Fruit fly (Drosophila melanogaster) whole organism, embryonic: ENCODE data around the gene COX7AL2.

Source experiments
- Adf1 ChIP-seq: fragments of 200-800 bp; sonication (Bioruptor generic); IDR thresholded peaks from 2 replicates; pipeline ENCODE4 v1.3.6; 2022; ENCODE audit warnings: missing biosample characterization, missing genetic modification characterization
- CG10147 ChIP-seq: fragments of 200-800 bp; sonication (Bioruptor generic); optimal IDR thresholded peaks from 2 replicates; lab custom pipeline; 2019; ENCODE audit warnings: missing biosample characterization, mild to moderate bottlenecking, missing genetic modification characterization, moderate library complexity
- CG11247 ChIP-seq: fragments of 200-800 bp; sonication (Bioruptor generic); IDR thresholded peaks from 2 replicates; pipeline ENCODE4 v1.3.6; 2022; ENCODE audit warnings: missing biosample characterization, missing genetic modification characterization
- CG12155 ChIP-seq: fragments of 200-800 bp; sonication (Bioruptor generic); optimal IDR thresholded peaks from 3 replicates; lab custom pipeline; 2016; ENCODE audit warnings: missing biosample characterization, missing genetic modification characterization
- CG12744 ChIP-seq: fragments of 200-800 bp; sonication (Bioruptor generic); optimal IDR thresholded peaks from 2 replicates; lab custom pipeline; 2016; ENCODE audit warnings: missing biosample characterization, missing genetic modification characterization
- CG13123 ChIP-seq: fragments of 200-800 bp; sonication (Bioruptor generic); optimal IDR thresholded peaks from 2 replicates; lab custom pipeline; 2016; ENCODE audit warnings: missing biosample characterization, missing genetic modification characterization
- CG16815 ChIP-seq: fragments of 200-800 bp; sonication (Bioruptor generic); optimal IDR thresholded peaks from 3 replicates; lab custom pipeline; 2017; ENCODE audit warnings: missing biosample characterization, mild to moderate bottlenecking, missing genetic modification characterization
- CG17361 ChIP-seq: fragments of 200-800 bp; sonication (Bioruptor generic); IDR thresholded peaks from 3 replicates; pipeline ENCODE4 v1.3.6; 2022; ENCODE audit warnings: missing biosample characterization, missing genetic modification characterization
- CG18619 ChIP-seq: fragments of 200-800 bp; sonication (Bioruptor generic); optimal IDR thresholded peaks from 3 replicates; lab custom pipeline; 2017; ENCODE audit warnings: missing biosample characterization, mild to moderate bottlenecking, missing genetic modification characterization
- CG31388 ChIP-seq: fragments of 200-800 bp; sonication (Bioruptor generic); optimal IDR thresholded peaks from 2 replicates; lab custom pipeline; 2016; ENCODE audit warnings: missing biosample characterization, missing genetic modification characterization
- CG3407 ChIP-seq: fragments of 200-800 bp; sonication (Bioruptor generic); optimal IDR thresholded peaks from 2 replicates; lab custom pipeline; 2018; ENCODE audit warnings: missing biosample characterization, mild to moderate bottlenecking, missing genetic modification characterization
- CG43689 ChIP-seq: fragments of 200-800 bp; sonication (Bioruptor generic); IDR thresholded peaks from 2 replicates; pipeline ENCODE4 v1.3.6; 2022; ENCODE audit warnings: missing biosample characterization, missing genetic modification characterization
- CG4404 ChIP-seq: fragments of 200-800 bp; sonication (Bioruptor generic); IDR thresholded peaks from 2 replicates; pipeline ENCODE4 v1.3.6; 2022; ENCODE audit warnings: missing biosample characterization, missing genetic modification characterization
- CG4730 ChIP-seq: fragments of 200-800 bp; sonication (Bioruptor generic); IDR thresholded peaks from 2 replicates; pipeline ENCODE4 v1.3.6; 2022; ENCODE audit warnings: missing biosample characterization, missing genetic modification characterization
- CG7271 ChIP-seq: fragments of 200-800 bp; sonication (Bioruptor generic); optimal IDR thresholded peaks from 2 replicates; lab custom pipeline; 2018; ENCODE audit warnings: missing biosample characterization, mild to moderate bottlenecking, missing genetic modification characterization, moderate library complexity
- CG8359 ChIP-seq: fragments of 200-800 bp; sonication (Bioruptor generic); optimal IDR thresholded peaks from 2 replicates; lab custom pipeline; 2017; ENCODE audit warnings: missing biosample characterization, mild to moderate bottlenecking, missing genetic modification characterization, borderline replicate concordance
- CG9609 ChIP-seq: fragments of 200-800 bp; sonication (Bioruptor generic); optimal IDR thresholded peaks from 3 replicates; lab custom pipeline; 2016; ENCODE audit warnings: missing biosample characterization, missing genetic modification characterization
- Dip3 ChIP-seq: fragments of 200-800 bp; sonication (Bioruptor generic); optimal IDR thresholded peaks from 3 replicates; lab custom pipeline; 2016; ENCODE audit warnings: missing biosample characterization, missing genetic modification characterization
- E2f1 ChIP-seq: fragments of 200-800 bp; sonication (Bioruptor generic); IDR thresholded peaks from 2 replicates; pipeline ENCODE4 v1.3.6; 2022; ENCODE audit warnings: missing biosample characterization, missing genetic modification characterization
- Elba2 ChIP-seq: fragments of 200-800 bp; sonication (Bioruptor generic); optimal IDR thresholded peaks from 3 replicates; lab custom pipeline; 2016; ENCODE audit warnings: missing biosample characterization, missing genetic modification characterization
- H2.0 ChIP-seq: fragments of 200-800 bp; sonication (Bioruptor generic); IDR thresholded peaks from 2 replicates; pipeline ENCODE4 v1.3.6; 2022; ENCODE audit warnings: missing biosample characterization, missing genetic modification characterization
- HLH3B ChIP-seq: fragments of 200-800 bp; sonication (Bioruptor generic); IDR thresholded peaks from 2 replicates; pipeline ENCODE4 v1.3.6; 2022; ENCODE audit warnings: missing biosample characterization, missing genetic modification characterization
- Poxn ChIP-seq: fragments of 200-800 bp; sonication (Bioruptor generic); IDR thresholded peaks from 2 replicates; pipeline ENCODE4 v1.3.6; 2022; ENCODE audit warnings: missing biosample characterization, missing genetic modification characterization
- Ravus ChIP-seq: fragments of 200-800 bp; sonication (Bioruptor generic); IDR thresholded peaks from 2 replicates; pipeline ENCODE4 v1.3.6; 2022; ENCODE audit warnings: missing biosample characterization, missing genetic modification characterization
- Sox102F ChIP-seq: fragments of 200-800 bp; sonication (Bioruptor generic); optimal IDR thresholded peaks from 2 replicates; lab custom pipeline; 2018; ENCODE audit warnings: missing biosample characterization, mild to moderate bottlenecking, missing genetic modification characterization, moderate library complexity
- bab2 ChIP-seq: fragments of 200-800 bp; sonication (Bioruptor generic); optimal IDR thresholded peaks from 2 replicates; lab custom pipeline; 2016; ENCODE audit warnings: missing biosample characterization, missing genetic modification characterization
- bcd ChIP-seq: fragments of 200-800 bp; sonication (Bioruptor generic); optimal IDR thresholded peaks from 2 replicates; lab custom pipeline; 2017; ENCODE audit warnings: missing biosample characterization, mild to moderate bottlenecking, missing genetic modification characterization
- cas ChIP-seq: fragments of 200-800 bp; sonication (Bioruptor generic); IDR thresholded peaks from 2 replicates; pipeline ENCODE4 v1.3.6; 2022; ENCODE audit warnings: missing biosample characterization, missing genetic modification characterization
- ci ChIP-seq: fragments of 200-800 bp; sonication (Bioruptor generic); IDR thresholded peaks from 3 replicates; pipeline ENCODE4 v1.3.6; 2022; ENCODE audit warnings: missing biosample characterization, missing genetic modification characterization
- da ChIP-seq: fragments of 200-800 bp; sonication (Bioruptor generic); optimal IDR thresholded peaks from 2 replicates; lab custom pipeline; 2016; ENCODE audit warnings: missing biosample characterization, missing genetic modification characterization
- dan ChIP-seq: fragments of 200-800 bp; sonication (Bioruptor generic); IDR thresholded peaks from 2 replicates; pipeline ENCODE4 v1.3.6; 2022; ENCODE audit warnings: missing biosample characterization, missing genetic modification characterization
- eyg ChIP-seq: fragments of 200-800 bp; sonication (Bioruptor generic); optimal IDR thresholded peaks from 3 replicates; lab custom pipeline; 2016; ENCODE audit warnings: missing biosample characterization, missing genetic modification characterization
- fd102C ChIP-seq: fragments of 200-800 bp; sonication (Bioruptor generic); optimal IDR thresholded peaks from 2 replicates; lab custom pipeline; 2018; ENCODE audit warnings: missing biosample characterization, mild to moderate bottlenecking, missing genetic modification characterization, moderate library complexity
- grau ChIP-seq: fragments of 200-800 bp; optimal IDR thresholded peaks from 3 replicates; lab custom pipeline; 2019; ENCODE audit warnings: missing biosample characterization, mild to moderate bottlenecking, missing genetic modification characterization, moderate library complexity
- gro ChIP-seq: fragments of 200-800 bp; sonication (Bioruptor generic); optimal IDR thresholded peaks from 2 replicates; lab custom pipeline; 2016; ENCODE audit warnings: missing biosample characterization, missing genetic modification characterization
- kay ChIP-seq: fragments of 200-800 bp; sonication (Bioruptor generic); optimal IDR thresholded peaks from 2 replicates; lab custom pipeline; 2016; ENCODE audit warnings: missing biosample characterization, missing genetic modification characterization
- kni ChIP-seq: fragments of 200-800 bp; sonication (Bioruptor generic); optimal IDR thresholded peaks from 3 replicates; lab custom pipeline; 2017; ENCODE audit warnings: mild to moderate bottlenecking, missing biosample characterization, missing genetic modification reagents, missing genetic modification characterization
- lab ChIP-seq: fragments of 200-800 bp; sonication (Bioruptor generic); optimal IDR thresholded peaks from 3 replicates; lab custom pipeline; 2017; ENCODE audit warnings: missing biosample characterization, missing genetic modification characterization, mild to moderate bottlenecking, moderate library complexity, missing genetic modification reagents
- lola ChIP-seq, 3 experiments: fragments of >200 bp in 2 of 3; fragments of 200-800 bp in 1 of 3; sonication (Bioruptor generic) in 1 of 3; optimal IDR thresholded peaks; 2 replicates each; lab custom pipeline; 2017 to 2019; ENCODE audit warnings: missing biosample characterization in 3 of 3, missing genetic modification characterization in 3 of 3, mild to moderate bottlenecking in 1 of 3, moderate library complexity in 1 of 3
- mam ChIP-seq: fragments of 200-800 bp; sonication (Bioruptor generic); optimal IDR thresholded peaks from 3 replicates; lab custom pipeline; 2016; ENCODE audit warnings: missing biosample characterization, missing genetic modification characterization
- odd ChIP-seq: fragments of 200-800 bp; sonication (Bioruptor generic); optimal IDR thresholded peaks from 2 replicates; lab custom pipeline; 2017; ENCODE audit warnings: missing biosample characterization, mild to moderate bottlenecking, missing genetic modification characterization
- onecut ChIP-seq: fragments of 200-800 bp; sonication (Bioruptor generic); IDR thresholded peaks from 2 replicates; pipeline ENCODE4 v1.3.6; 2022; ENCODE audit warnings: missing biosample characterization, missing genetic modification characterization
- salm ChIP-seq: fragments of 200-800 bp; sonication (Bioruptor generic); optimal IDR thresholded peaks from 2 replicates; lab custom pipeline; 2018; ENCODE audit warnings: missing biosample characterization, mild to moderate bottlenecking, missing genetic modification characterization
- schlank ChIP-seq: fragments of 200-800 bp; sonication (Bioruptor generic); optimal IDR thresholded peaks from 2 replicates; lab custom pipeline; 2018; ENCODE audit warnings: missing biosample characterization, mild to moderate bottlenecking, missing genetic modification characterization
- sob ChIP-seq: fragments of 200-800 bp; sonication (Bioruptor generic); IDR thresholded peaks from 2 replicates; pipeline ENCODE4 v1.3.6; 2022; ENCODE audit warnings: missing biosample characterization, missing genetic modification characterization
- sr ChIP-seq: fragments of 200-800 bp; sonication (Bioruptor generic); IDR thresholded peaks from 3 replicates; pipeline ENCODE4 v1.3.6; 2022; ENCODE audit warnings: missing biosample characterization, missing genetic modification characterization
- ssp ChIP-seq: fragments of 200-800 bp; sonication (Bioruptor generic); IDR thresholded peaks from 2 replicates; pipeline ENCODE4 v1.3.6; 2022; ENCODE audit warnings: missing biosample characterization, missing genetic modification characterization
- tll ChIP-seq, 2 experiments: fragments of 200-800 bp in 1 of 2; fragments of >200 bp in 1 of 2; sonication (Bioruptor generic) in 1 of 2; optimal IDR thresholded peaks; 2 replicates each; lab custom pipeline; 2017 to 2019; ENCODE audit warnings: missing biosample characterization in 2 of 2, missing genetic modification characterization in 2 of 2, mild to moderate bottlenecking in 1 of 2, moderate library complexity in 1 of 2
- tx ChIP-seq: fragments of 200-800 bp; sonication (Bioruptor generic); optimal IDR thresholded peaks from 2 replicates; lab custom pipeline; 2016; ENCODE audit warnings: missing biosample characterization, missing genetic modification characterization
- zen ChIP-seq: fragments of 200-800 bp; sonication (Bioruptor generic); optimal IDR thresholded peaks from 3 replicates; lab custom pipeline; 2018; ENCODE audit warnings: missing biosample characterization, mild to moderate bottlenecking, missing genetic modification characterization, moderate library complexity

The COX7AL2 gene

DNA sequence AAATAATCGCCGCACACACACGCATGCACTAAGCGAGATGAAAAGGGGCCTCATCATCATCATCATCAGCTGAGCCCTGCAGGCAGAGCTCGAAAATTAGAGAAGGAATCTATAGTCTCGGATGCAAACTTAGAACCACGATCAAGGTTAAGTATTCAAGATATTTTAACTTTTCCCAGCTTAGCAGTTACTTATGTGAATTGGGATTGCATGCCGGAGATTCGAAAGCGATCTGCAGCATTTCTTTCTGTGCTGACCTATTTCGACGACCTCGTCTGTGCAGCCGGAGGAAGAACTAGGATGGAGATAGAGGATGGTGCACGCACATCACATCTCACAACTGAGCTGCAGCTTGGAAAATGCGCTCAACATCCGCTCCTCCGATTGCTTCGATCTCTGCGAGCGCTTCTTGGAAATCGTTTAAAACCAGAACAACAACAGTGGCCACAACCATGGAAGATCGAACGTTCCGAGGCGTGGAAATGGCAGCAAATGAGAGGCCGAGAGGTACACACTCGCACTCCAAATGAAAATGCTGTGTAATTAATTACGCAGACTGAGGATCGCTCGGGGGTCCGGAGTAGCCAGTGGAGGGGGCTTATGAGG is 14.9 kb downstream of the COX7AL2 start (continued):
- TF ChIP-seq HLH3B (GFP tag; lab: Robert Waterston, UW) (no peak; the same call in 1 of the 2 replicates), lab (no peak), salm (tag; lab: Kevin White, UChicago) (no peak), tx (GFP tag; lab: Kevin White, UChicago) (peak; percentile 37), CG3407 (peak; percentile 18), Elba2 (GFP tag; lab: Kevin White, UChicago) (peak; percentile 56), CG7271 (tag; lab: Kevin White, UChicago) (no peak), H2.0 (peak; percentile 58; the same call in 1 of the 2 replicates), CG31388 (no peak), ssp (GFP tag; lab: Robert Waterston, UW) (peak; percentile 38; the same call in 1 of the 2 replicates), onecut (GFP tag; lab: Robert Waterston, UW) (peak; percentile 63), Ravus (GFP tag; lab: Robert Waterston, UW) (no peak), dan (GFP tag; lab: Robert Waterston, UW) (peak; percentile 89), fd102C (GFP tag; lab: Kevin White, UChicago) (peak; percentile 82), da (no peak), Adf1 (GFP tag; lab: Robert Waterston, UW) (no peak), sr (no peak), kay (GFP tag; lab: Kevin White, UChicago) (peak; percentile 2), bcd (peak; percentile 34), odd (GFP tag; lab: Kevin White, UChicago) (no peak), CG12155 (GFP tag; lab: Kevin White, UChicago) (peak; percentile 41), CG43689 (GFP tag; lab: Robert Waterston, UW) (no peak), bab2 (peak; percentile 58), tll (GFP tag; optimal IDR thresholded peaks at IDR 0.05; lab: Kevin White, UChicago) (no peak), zen (tag; lab: Kevin White, UChicago) (peak; percentile 79), CG10147 (GFP tag; lab: Kevin White, UChicago) (no peak), kni (peak; percentile 20), sob (GFP tag; lab: Robert Waterston, UW) (no peak), mam (no peak), CG18619 (GFP tag; lab: Kevin White, UChicago) (peak; percentile 25), Dip3 (GFP tag; lab: Kevin White, UChicago) (no peak), ci (GFP tag; lab: Robert Waterston, UW) (peak; percentile 83), CG13123 (GFP tag; lab: Kevin White, UChicago) (no peak), CG17361 (peak; percentile 66; the same call in 2 of the 3 replicates), schlank (tag; lab: Kevin White, UChicago) (no peak), Sox102F (no peak), CG12744 (GFP tag; lab: Kevin White, UChicago) (no peak), lola (GFP tag; optimal IDR thresholded peaks at IDR 0.05; lab: Kevin White, UChicago) (peak in 1 of 3 experiments; percentile 92), CG16815 (GFP tag; lab: Kevin White, UChicago) (peak; percentile 92), CG9609 (GFP tag; lab: Kevin White, UChicago) (peak; percentile 54), gro (no peak), CG4404 (GFP tag; lab: Robert Waterston, UW) (peak; percentile 92), CG11247 (no peak), CG4730 (peak; percentile 44; the same call in 1 of the 2 replicates), Poxn (GFP tag; lab: Robert Waterston, UW) (no peak), eyg (GFP tag; lab: Kevin White, UChicago) (no peak), cas (GFP tag; lab: Robert Waterston, UW) (no peak), grau (tag; lab: Kevin White, UChicago) (peak; percentile 62), CG8359 (GFP tag; lab: Kevin White, UChicago) (peak; percentile 74), E2f1 (peak; percentile 28; the same call in 1 of the 2 replicates)
